Fruit fly (Drosophila melanogaster) whole organism, wandering third instar larva: ENCODE results near the gene IntS12.

Experiments
- Abd-B ChIP-seq: fragments of >200 bp; optimal IDR thresholded peaks from 2 replicates; lab custom pipeline; 2017; ENCODE audit warnings: missing biosample characterization, missing genetic modification characterization
- CG32264 ChIP-seq: fragments of 200-800 bp; sonication (Bioruptor generic); optimal IDR thresholded peaks from 2 replicates; lab custom pipeline; 2016; ENCODE audit warnings: missing biosample characterization, missing genetic modification characterization
- CG9705 ChIP-seq: fragments of 200-800 bp; sonication (Bioruptor generic); optimal IDR thresholded peaks from 2 replicates; lab custom pipeline; 2018; ENCODE audit warnings: missing biosample characterization, mild to moderate bottlenecking, missing genetic modification characterization
- Dif ChIP-seq: fragments of 200-275, 200-300 bp; sonication (Bioruptor generic); optimal IDR thresholded peaks from 2 replicates; lab custom pipeline; 2018; ENCODE audit warnings: missing biosample characterization, missing genetic modification characterization; ENCODE audit not compliant: partially characterized antibody
- HLH106 ChIP-seq: fragments of 200-800 bp; optimal IDR thresholded peaks from 3 replicates; lab custom pipeline; 2019; ENCODE audit warnings: missing biosample characterization, mild to moderate bottlenecking, missing genetic modification characterization, moderate library complexity
- Hnf4 ChIP-seq: fragments of 200-800 bp; sonication (Bioruptor generic); optimal IDR thresholded peaks from 2 replicates; lab custom pipeline; 2016; ENCODE audit warnings: missing biosample characterization, mild to moderate bottlenecking, missing genetic modification characterization
- Hr78 ChIP-seq: fragments of >200 bp; optimal IDR thresholded peaks from 2 replicates; lab custom pipeline; 2017; ENCODE audit warnings: missing biosample characterization, missing genetic modification characterization
- Jra ChIP-seq: sonication (Bioruptor generic); optimal IDR thresholded peaks from 2 replicates; lab custom pipeline; 2016; ENCODE audit warnings: missing biosample characterization, missing genetic modification characterization
- Mio ChIP-seq: sonication (Bioruptor generic); optimal IDR thresholded peaks from 2 replicates; lab custom pipeline; 2016; ENCODE audit warnings: missing biosample characterization, missing genetic modification characterization
- Myc ChIP-seq: fragments of >200 bp; optimal IDR thresholded peaks from 2 replicates; lab custom pipeline; 2017
- N ChIP-seq: fragments of >200 bp; optimal IDR thresholded peaks from 2 replicates; lab custom pipeline; 2018; ENCODE audit warnings: missing biosample characterization, missing external identifiers, missing genetic modification characterization
- OdsH ChIP-seq: fragments of 200-800 bp; sonication (Bioruptor generic); optimal IDR thresholded peaks from 2 replicates; lab custom pipeline; 2016; ENCODE audit warnings: missing biosample characterization, mild to moderate bottlenecking, missing genetic modification characterization
- Rel ChIP-seq, 2 experiments: fragments of 200-800 bp; sonication (Bioruptor generic) in 1 of 2; optimal IDR thresholded peaks; 2 replicates in 1 of 2; 3 replicates in 1 of 2; lab custom pipeline; 2016 to 2019; ENCODE audit warnings: mild to moderate bottlenecking in 2 of 2, missing biosample characterization in 2 of 2, missing genetic modification characterization in 2 of 2, moderate library complexity in 1 of 2
- Sp1 ChIP-seq: fragments of 200-800 bp; sonication (Bioruptor generic); optimal IDR thresholded peaks from 3 replicates; lab custom pipeline; 2019; ENCODE audit warnings: missing biosample characterization, mild to moderate bottlenecking, missing genetic modification characterization, moderate library complexity
- Vsx2 ChIP-seq: fragments of 200-300, 225-300 bp; sonication (Bioruptor generic); optimal IDR thresholded peaks from 2 replicates; lab custom pipeline; 2018; ENCODE audit warnings: missing biosample characterization, missing genetic modification characterization; ENCODE audit not compliant: partially characterized antibody
- br ChIP-seq: fragments of 200-800 bp; sonication (Bioruptor generic); optimal IDR thresholded peaks from 2 replicates; lab custom pipeline; 2016; ENCODE audit warnings: missing biosample characterization, missing genetic modification characterization
- dl ChIP-seq, 2 experiments: fragments of 175-275, 200-275 bp in 1 of 2; fragments of 200-275 bp in 1 of 2; sonication (Bioruptor generic); optimal IDR thresholded peaks; lab custom pipeline; 2018; ENCODE audit warnings: mild to moderate bottlenecking in 2 of 2, missing biosample characterization in 2 of 2, missing genetic modification characterization in 2 of 2, moderate library complexity in 2 of 2; ENCODE audit not compliant: partially characterized antibody in 2 of 2, insufficient read depth in 1 of 2
- dmrt93B ChIP-seq: fragments of 200-800 bp; sonication (Bioruptor generic); optimal IDR thresholded peaks from 2 replicates; lab custom pipeline; 2018; ENCODE audit warnings: missing biosample characterization, mild to moderate bottlenecking, missing genetic modification characterization
- dsf ChIP-seq: sonication (Bioruptor generic); optimal IDR thresholded peaks from 2 replicates; lab custom pipeline; 2016; ENCODE audit warnings: missing biosample characterization, missing genetic modification characterization, borderline replicate concordance
- ey ChIP-seq: fragments of 200-800 bp; sonication (Bioruptor generic); optimal IDR thresholded peaks from 2 replicates; lab custom pipeline; 2016; ENCODE audit warnings: missing biosample characterization, missing genetic modification characterization
- foxo ChIP-seq, 2 experiments: fragments of 200-800 bp; sonication (Bioruptor generic); optimal IDR thresholded peaks; 2 replicates in 1 of 2; 3 replicates in 1 of 2; lab custom pipeline; 2016 to 2017; ENCODE audit warnings: missing biosample characterization in 2 of 2, missing genetic modification characterization in 2 of 2
- fru ChIP-seq: fragments of 200-800 bp; sonication (Bioruptor generic); optimal IDR thresholded peaks from 3 replicates; lab custom pipeline; 2016; ENCODE audit warnings: missing biosample characterization, mild to moderate bottlenecking, missing genetic modification characterization
- h ChIP-seq: fragments of 200-800 bp; sonication (Bioruptor generic); optimal IDR thresholded peaks from 3 replicates; lab custom pipeline; 2016; ENCODE audit warnings: missing biosample characterization, mild to moderate bottlenecking, missing genetic modification characterization
- jim ChIP-seq: fragments of 175-275, 200-325 bp; sonication (Bioruptor generic); optimal IDR thresholded peaks from 2 replicates; lab custom pipeline; 2016; ENCODE audit warnings: missing biosample characterization, mild to moderate bottlenecking, missing genetic modification characterization
- lola ChIP-seq: fragments of >200 bp; optimal IDR thresholded peaks from 2 replicates; lab custom pipeline; 2017; ENCODE audit warnings: missing biosample characterization, missing genetic modification characterization
- psq ChIP-seq: fragments of 200-800 bp; sonication (Bioruptor generic); optimal IDR thresholded peaks from 3 replicates; lab custom pipeline; 2017; ENCODE audit warnings: missing biosample characterization, mild to moderate bottlenecking, missing genetic modification characterization, moderate library complexity
- rgr ChIP-seq: fragments of 200-800 bp; sonication (Bioruptor generic); optimal IDR thresholded peaks from 3 replicates; lab custom pipeline; 2016; ENCODE audit warnings: missing biosample characterization, mild to moderate bottlenecking, missing genetic modification characterization
- sv ChIP-seq: fragments of 200-800 bp; sonication (Bioruptor generic); optimal IDR thresholded peaks from 3 replicates; lab custom pipeline; 2016; ENCODE audit warnings: missing biosample characterization, missing genetic modification characterization
- tai ChIP-seq: sonication (Bioruptor generic); optimal IDR thresholded peaks from 2 replicates; lab custom pipeline; 2016; ENCODE audit warnings: missing biosample characterization, missing genetic modification characterization
- usp ChIP-seq: fragments of >200 bp; optimal IDR thresholded peaks from 2 replicates; lab custom pipeline; 2017; ENCODE audit warnings: missing biosample characterization, missing genetic modification characterization
- woc ChIP-seq: sonication (Bioruptor generic); optimal IDR thresholded peaks from 2 replicates; lab custom pipeline; 2016; ENCODE audit warnings: missing biosample characterization, mild to moderate bottlenecking, missing genetic modification characterization

IntS12 gene

dm6 chr3R:26886283-26886689 is 23.1 kb downstream of the IntS12 start (continued):
- no peak for TF ChIP-seq woc (GFP tag; lab: Kevin White, UChicago)
- TF ChIP-seq lola (GFP tag; lab: Kevin White, UChicago): no peak

dm6 chr3R:26887155-26887554 is 24.0 kb downstream of the IntS12 start:
- TF ChIP-seq usp (GFP tag; lab: Kevin White, UChicago): no peak
- no peak for TF ChIP-seq dl (GFP tag; optimal IDR thresholded peaks at IDR 0.05; lab: Kevin White, UChicago; ENCODE audit: insufficient read depth in 1 of 2, partially characterized antibody in 2 of 2)
- no peak for TF ChIP-seq Dif (GFP tag; lab: Kevin White, UChicago)
- no peak for TF ChIP-seq h
- no peak for TF ChIP-seq sv (GFP tag; lab: Kevin White, UChicago)
- no peak for TF ChIP-seq Hnf4 (GFP tag; lab: Kevin White, UChicago)
- TF ChIP-seq ey: no peak
- no peak for TF ChIP-seq N (GFP tag; lab: Kevin White, UChicago)
- no peak for TF ChIP-seq OdsH
- no peak for TF ChIP-seq br (GFP tag; lab: Kevin White, UChicago)
- TF ChIP-seq rgr: no peak
- TF ChIP-seq lola (GFP tag; lab: Kevin White, UChicago): no peak
- TF ChIP-seq Myc (lab: Kevin White, UChicago): no peak
- no peak for TF ChIP-seq woc (GFP tag; lab: Kevin White, UChicago)
- no peak for TF ChIP-seq Jra
- TF ChIP-seq Abd-B (GFP tag; lab: Kevin White, UChicago): no peak
- no peak for TF ChIP-seq tai (GFP tag; lab: Kevin White, UChicago)

- TF ChIP-seq Sp1 (peak; percentile 33), lola (GFP tag; lab: Kevin White, UChicago) (no peak), br (GFP tag; lab: Kevin White, UChicago) (peak; percentile 62), OdsH (peak; percentile 58), h (peak; percentile 72), ey (peak; percentile 60), Hnf4 (GFP tag; lab: Kevin White, UChicago) (peak; percentile 44), Rel (GFP tag; optimal IDR thresholded peaks at IDR 0.05; lab: Kevin White, UChicago) (no peak), Rel (tag; optimal IDR thresholded peaks at IDR 0.05; lab: Kevin White, UChicago) (peak; percentile 6), psq (peak; percentile 46), CG32264 (GFP tag; lab: Kevin White, UChicago) (peak; percentile 13), sv (GFP tag; lab: Kevin White, UChicago) (no peak), fru (GFP tag; lab: Kevin White, UChicago) (peak; percentile 64), dmrt93B (GFP tag; lab: Kevin White, UChicago) (no peak), HLH106 (tag; lab: Kevin White, UChicago) (peak; percentile 66), rgr (peak; percentile 59), usp (GFP tag; lab: Kevin White, UChicago) (no peak), foxo (GFP tag; optimal IDR thresholded peaks at IDR 0.05; lab: Kevin White, UChicago) (peak in 1 of 2 experiments; percentile 56), woc (GFP tag; lab: Kevin White, UChicago) (peak; percentile 3)
Measured at dm6 chr3R:26888086-26888724, 25.0 kb downstream of the IntS12 start.

dm6 chr3R:26890088-26890487 is 26.9 kb downstream of the IntS12 start:
- no peak for TF ChIP-seq jim (GFP tag; lab: Kevin White, UChicago)

- TF ChIP-seq rgr (no peak), N (GFP tag; lab: Kevin White, UChicago) (no peak), Jra (no peak), CG9705 (GFP tag; lab: Kevin White, UChicago) (no peak), usp (GFP tag; lab: Kevin White, UChicago) (no peak), ey (no peak), dl (GFP tag; optimal IDR thresholded peaks at IDR 0.05; lab: Kevin White, UChicago; ENCODE audit: insufficient read depth in 1 of 2, partially characterized antibody in 2 of 2) (no peak), psq (no peak), Hr78 (GFP tag; lab: Kevin White, UChicago) (no peak), Vsx2 (GFP tag; lab: Kevin White, UChicago) (no peak), Myc (lab: Kevin White, UChicago) (no peak), br (GFP tag; lab: Kevin White, UChicago) (no peak), dsf (GFP tag; lab: Kevin White, UChicago) (no peak), tai (GFP tag; lab: Kevin White, UChicago) (no peak), Mio (no peak), dmrt93B (GFP tag; lab: Kevin White, UChicago) (no peak)
Measured at dm6 chr3R:26890499-26890898, 27.3 kb downstream of the IntS12 start.
